Worm (Caenorhabditis elegans): ENCODE measurements around the gene elt-2.

ce11 chrX:10440781-10441180 lies 40.3 kb upstream of the elt-2 start:
- TF ChIP-seq ztf-4 (tag; optimal IDR thresholded peaks at IDR 0.05): no peak
- TF ChIP-seq nhr-23 (tag; optimal IDR thresholded peaks at IDR 0.05): no peak
- TF ChIP-seq unc-55 (GFP tag; optimal IDR thresholded peaks at IDR 0.05): no peak
- TF ChIP-seq zag-1 (tag; optimal IDR thresholded peaks at IDR 0.05): no peak
- no peak for TF ChIP-seq nhr-25 (tag; optimal IDR thresholded peaks at IDR 0.05)
- TF ChIP-seq ama-1 (optimal IDR thresholded peaks at IDR 0.05): no peak
- no peak for TF ChIP-seq sma-9 (GFP tag; optimal IDR thresholded peaks at IDR 0.05)
- no peak for TF ChIP-seq sma-9 (tag; optimal IDR thresholded peaks at IDR 0.05)
- TF ChIP-seq ZK546.5 (tag; optimal IDR thresholded peaks at IDR 0.05): no peak
- TF ChIP-seq egl-27 (tag; optimal IDR thresholded peaks at IDR 0.05): no peak
- no peak for TF ChIP-seq aly-2 (tag; optimal IDR thresholded peaks at IDR 0.05)
- peak; percentile 54 for TF ChIP-seq skn-1 (tag; optimal IDR thresholded peaks at IDR 0.05)
- TF ChIP-seq nhr-12 (tag; optimal IDR thresholded peaks at IDR 0.05): no peak

All from whole organism, L2 larva.